Fruit fly (Drosophila melanogaster): Measurements from ENCODE around the gene Ca-beta.

Gene Ca-beta

dm6 chr2L:11196219-11196618, 7.1 kb downstream of the Ca-beta start:
- TF ChIP-seq grn (GFP tag; optimal IDR thresholded peaks at IDR 0.05) (peak; percentile 69), Xrp1 (GFP tag; IDR thresholded peaks at IDR 0.05) (no peak), CG12769 (tag; optimal IDR thresholded peaks at IDR 0.05) (no peak), CG7372 (GFP tag; IDR thresholded peaks at IDR 0.05) (no peak), Myb (GFP tag; optimal IDR thresholded peaks at IDR 0.05) (no peak), CG2875 (GFP tag; optimal IDR thresholded peaks at IDR 0.05) (no peak), eve (GFP tag; optimal IDR thresholded peaks at IDR 0.05) (peak in 1 of 2 experiments; percentile 22), CG17829 (tag; optimal IDR thresholded peaks at IDR 0.05) (no peak), CG7987 (GFP tag; optimal IDR thresholded peaks at IDR 0.05) (no peak), D19A (tag; optimal IDR thresholded peaks at IDR 0.05) (peak; percentile 65), ara (GFP tag; IDR thresholded peaks at IDR 0.05) (no peak), cwo (GFP tag; optimal IDR thresholded peaks at IDR 0.05) (no peak), fd102C (GFP tag; optimal IDR thresholded peaks at IDR 0.05) (no peak), sens (GFP tag) (peak; percentile 37), Dek (tag; optimal IDR thresholded peaks at IDR 0.05) (no peak)

- peak; percentile 60 for TF ChIP-seq CG4424 (GFP tag; optimal IDR thresholded peaks at IDR 0.05)
- TF ChIP-seq insv (GFP tag; optimal IDR thresholded peaks at IDR 0.05): no peak
- no peak for TF ChIP-seq BtbVII (GFP tag; optimal IDR thresholded peaks at IDR 0.05)
- no peak for TF ChIP-seq zen2 (GFP tag; IDR thresholded peaks at IDR 0.05; ENCODE audit: partially characterized antibody)
- peak; percentile 7 for TF ChIP-seq CrebB (tag; optimal IDR thresholded peaks at IDR 0.05)
- TF ChIP-seq sd (tag; optimal IDR thresholded peaks at IDR 0.05): peak; percentile 39
- no peak for TF ChIP-seq toy (GFP tag; IDR thresholded peaks at IDR 0.05)
- TF ChIP-seq Bdp1 (GFP tag; optimal IDR thresholded peaks at IDR 0.05): peak; percentile 37
- peak; percentile 37 for TF ChIP-seq CG10462 (GFP tag; optimal IDR thresholded peaks at IDR 0.05)
- peak; percentile 5 for TF ChIP-seq Sry-δ (GFP tag; optimal IDR thresholded peaks at IDR 0.05)
- TF ChIP-seq E2f2 (GFP tag; IDR thresholded peaks at IDR 0.05): 0 out of 2 replicates have a peak, but pooled peaks have one; percentile 28
- TF ChIP-seq CG12104 (GFP tag; optimal IDR thresholded peaks at IDR 0.05): peak; percentile 19
- TF ChIP-seq h (optimal IDR thresholded peaks at IDR 0.05): no peak
- TF ChIP-seq bab2 (GFP tag; optimal IDR thresholded peaks at IDR 0.05): peak; percentile 62
- no peak for TF ChIP-seq YL-1 (GFP tag; optimal IDR thresholded peaks at IDR 0.05)
- no peak for TF ChIP-seq Dp (GFP tag; optimal IDR thresholded peaks at IDR 0.05)
- TF ChIP-seq Vsx1 (GFP tag; optimal IDR thresholded peaks at IDR 0.05): peak; percentile 48
- TF ChIP-seq CG11456 (GFP tag; IDR thresholded peaks at IDR 0.05): 0 out of 3 replicates have a peak, but pooled peaks have one; percentile 27
- peak; percentile 74 for TF ChIP-seq CG2712 (tag; optimal IDR thresholded peaks at IDR 0.05)
- TF ChIP-seq CG11560 (tag; IDR thresholded peaks at IDR 0.05): no peak
- TF ChIP-seq CG14965 (GFP tag; optimal IDR thresholded peaks at IDR 0.05; ENCODE audit: borderline replicate concordance): no peak
- TF ChIP-seq Stat92E (GFP tag; optimal IDR thresholded peaks at IDR 0.05): no peak
- TF ChIP-seq CG1603 (tag; optimal IDR thresholded peaks at IDR 0.05): peak; percentile 92
- no peak for TF ChIP-seq Adf1 (GFP tag; IDR thresholded peaks at IDR 0.05)
- TF ChIP-seq CG8089 (GFP tag; optimal IDR thresholded peaks at IDR 0.05): peak; percentile 46
- no peak for TF ChIP-seq CG6813 (GFP tag; optimal IDR thresholded peaks at IDR 0.05)
- TF ChIP-seq CG6689 (GFP tag; IDR thresholded peaks at IDR 0.05): peak; percentile 75
- peak; percentile 85 for TF ChIP-seq dmrt11E (tag; optimal IDR thresholded peaks at IDR 0.05)
- no peak for TF ChIP-seq seq (GFP tag; IDR thresholded peaks at IDR 0.05)
- peak; percentile 71 for TF ChIP-seq PHDP (tag; optimal IDR thresholded peaks at IDR 0.05)
- TF ChIP-seq CG9932 (GFP tag; IDR thresholded peaks at IDR 0.05): no peak
- 0 out of 3 replicates have a peak, but pooled peaks have one; percentile 45 for TF ChIP-seq ase (GFP tag; IDR thresholded peaks at IDR 0.05)
- TF ChIP-seq Abd-B (GFP tag; optimal IDR thresholded peaks at IDR 0.05): no peak
- no peak for TF ChIP-seq fd64A (GFP tag; optimal IDR thresholded peaks at IDR 0.05)
- TF ChIP-seq CG18764 (GFP tag; optimal IDR thresholded peaks at IDR 0.05): no peak
- no peak for TF ChIP-seq CG17568 (GFP tag; optimal IDR thresholded peaks at IDR 0.05)
Measured at dm6 chr2L:11192691-11193090, 10.7 kb downstream of the Ca-beta start.
